Fruit fly (Drosophila melanogaster) whole organism, embryonic: ENCODE results near the gene DnaJ-H.

Experiments used
- BEAF-32 ChIP-seq: fragments of 200-800 bp; sonication (Bioruptor generic); optimal IDR thresholded peaks from 3 replicates; lab custom pipeline; 2017; ENCODE audit warnings: missing biosample characterization, missing genetic modification characterization, mild to moderate bottlenecking, moderate library complexity, missing genetic modification reagents
- BtbVII ChIP-seq: fragments of 200-800 bp; sonication (Bioruptor generic); optimal IDR thresholded peaks from 3 replicates; lab custom pipeline; 2017; ENCODE audit warnings: missing biosample characterization, mild to moderate bottlenecking, missing genetic modification characterization
- CG10267 ChIP-seq: fragments of 200-800 bp; sonication (Bioruptor generic); optimal IDR thresholded peaks from 2 replicates; lab custom pipeline; 2018; ENCODE audit warnings: missing biosample characterization, mild to moderate bottlenecking, missing genetic modification characterization, moderate library complexity
- CG11247 ChIP-seq: fragments of 200-800 bp; sonication (Bioruptor generic); IDR thresholded peaks from 2 replicates; pipeline ENCODE4 v1.3.6; 2022; ENCODE audit warnings: missing biosample characterization, missing genetic modification characterization
- CG14710 ChIP-seq: fragments of 200-800 bp; sonication (Bioruptor generic); optimal IDR thresholded peaks from 3 replicates; lab custom pipeline; 2019; ENCODE audit warnings: missing biosample characterization, mild to moderate bottlenecking, missing genetic modification characterization, moderate library complexity
- CG15479 ChIP-seq: fragments of 200-800 bp; sonication (Bioruptor generic); optimal IDR thresholded peaks from 3 replicates; lab custom pipeline; 2019; ENCODE audit warnings: missing biosample characterization, mild to moderate bottlenecking, missing genetic modification characterization, moderate library complexity
- CG1792 ChIP-seq: fragments of 200-800 bp; sonication (Bioruptor generic); optimal IDR thresholded peaks from 2 replicates; lab custom pipeline; 2016; ENCODE audit warnings: missing biosample characterization, missing genetic modification characterization
- CG2116 ChIP-seq: fragments of 200-800 bp; sonication (Bioruptor generic); optimal IDR thresholded peaks from 3 replicates; lab custom pipeline; 2018; ENCODE audit warnings: missing biosample characterization, mild to moderate bottlenecking, missing genetic modification characterization
- CG2129 ChIP-seq: fragments of 200-800 bp; sonication (Bioruptor generic); IDR thresholded peaks from 2 replicates; pipeline ENCODE4 v1.3.6; 2022; ENCODE audit warnings: missing biosample characterization, missing genetic modification characterization; ENCODE audit not compliant: partially characterized antibody
- CG30431 ChIP-seq: fragments of 200-800 bp; sonication (Bioruptor generic); optimal IDR thresholded peaks from 2 replicates; lab custom pipeline; 2017; ENCODE audit warnings: missing biosample characterization, missing genetic modification characterization
- CG34224 ChIP-seq: fragments of 200-800 bp; sonication (Bioruptor generic); IDR thresholded peaks from 3 replicates; pipeline ENCODE4 v1.3.6; 2022; ENCODE audit warnings: missing biosample characterization, missing genetic modification characterization; ENCODE audit not compliant: partially characterized antibody
- CG34376 ChIP-seq: fragments of 200-800 bp; sonication (Bioruptor generic); optimal IDR thresholded peaks from 2 replicates; lab custom pipeline; 2018; ENCODE audit warnings: missing biosample characterization, mild to moderate bottlenecking, missing genetic modification characterization
- CG3995 ChIP-seq: fragments of 200-800 bp; sonication (Bioruptor generic); optimal IDR thresholded peaks from 3 replicates; lab custom pipeline; 2016; ENCODE audit warnings: missing biosample characterization, missing genetic modification characterization
- CG5953 ChIP-seq: fragments of 200-800 bp; sonication (Bioruptor generic); IDR thresholded peaks from 2 replicates; pipeline ENCODE4 v1.3.6; 2022; ENCODE audit warnings: missing biosample characterization, missing genetic modification characterization
- CG9817 ChIP-seq: fragments of 200-800 bp; sonication (Bioruptor generic); optimal IDR thresholded peaks from 2 replicates; lab custom pipeline; 2018; ENCODE audit warnings: missing biosample characterization, mild to moderate bottlenecking, missing genetic modification characterization, moderate library complexity
- Dll ChIP-seq: fragments of 200-800 bp; sonication (Bioruptor generic); IDR thresholded peaks from 4 replicates; pipeline ENCODE4 v1.3.6; 2022; ENCODE audit warnings: missing biosample characterization, missing genetic modification characterization; ENCODE audit not compliant: partially characterized antibody
- Dp ChIP-seq: fragments of 200-800 bp; sonication (Bioruptor generic); optimal IDR thresholded peaks from 2 replicates; lab custom pipeline; 2018; ENCODE audit warnings: missing biosample characterization, mild to moderate bottlenecking, missing genetic modification characterization, moderate library complexity
- Dref ChIP-seq: fragments of 200-800 bp; sonication (Bioruptor generic); IDR thresholded peaks from 2 replicates; pipeline ENCODE4 v1.3.6; 2022; ENCODE audit warnings: missing biosample characterization, missing genetic modification characterization
- HLH4C ChIP-seq: fragments of 200-800 bp; sonication (Bioruptor generic); IDR thresholded peaks from 3 replicates; pipeline ENCODE4 v1.3.6; 2022; ENCODE audit warnings: missing biosample characterization, missing genetic modification characterization; ENCODE audit not compliant: partially characterized antibody
- Hsf ChIP-seq: fragments of 200-800 bp; sonication (Bioruptor generic); optimal IDR thresholded peaks from 3 replicates; lab custom pipeline; 2016; ENCODE audit warnings: missing biosample characterization, missing genetic modification characterization
- MBD-R2 ChIP-seq: fragments of 200-800 bp; sonication (Bioruptor generic); IDR thresholded peaks from 2 replicates; pipeline ENCODE4 v1.3.6; 2022; ENCODE audit warnings: missing biosample characterization, missing genetic modification characterization
- MESR4 ChIP-seq: fragments of 200-800 bp; sonication (Bioruptor generic); optimal IDR thresholded peaks from 2 replicates; lab custom pipeline; 2018; ENCODE audit warnings: missing biosample characterization, mild to moderate bottlenecking, missing genetic modification characterization, moderate library complexity
- MTF-1 ChIP-seq: fragments of 200-800 bp; sonication (Bioruptor generic); optimal IDR thresholded peaks from 2 replicates; lab custom pipeline; 2018; ENCODE audit warnings: missing biosample characterization, mild to moderate bottlenecking, missing genetic modification characterization, borderline replicate concordance
- Med ChIP-seq: fragments of 200-800 bp; sonication (Bioruptor generic); peaks from one replicate; lab custom pipeline; 2016; ENCODE audit warnings: missing biosample characterization, missing genetic modification characterization, mild to moderate bottlenecking, inconsistent platforms, moderate library complexity
- Myb ChIP-seq: fragments of 200-800 bp; sonication (Bioruptor generic); optimal IDR thresholded peaks from 2 replicates; lab custom pipeline; 2016; ENCODE audit warnings: missing biosample characterization, missing genetic modification characterization
- Sin3A ChIP-seq: fragments of >200 bp; optimal IDR thresholded peaks from 2 replicates; lab custom pipeline; 2018
- Sry-δ ChIP-seq: fragments of 200-800 bp; sonication (Bioruptor generic); optimal IDR thresholded peaks from 2 replicates; lab custom pipeline; 2016; ENCODE audit warnings: missing biosample characterization, missing genetic modification characterization
- Xbp1 ChIP-seq: fragments of 200-800 bp; sonication (Bioruptor generic); optimal IDR thresholded peaks from 3 replicates; lab custom pipeline; 2016; ENCODE audit warnings: missing biosample characterization, mild to moderate bottlenecking, missing genetic modification characterization
- YL-1 ChIP-seq: fragments of 200-800 bp; sonication (Bioruptor generic); optimal IDR thresholded peaks from 3 replicates; lab custom pipeline; 2017; ENCODE audit warnings: missing biosample characterization, mild to moderate bottlenecking, missing genetic modification characterization
- bcd ChIP-seq: fragments of 200-800 bp; sonication (Bioruptor generic); optimal IDR thresholded peaks from 2 replicates; lab custom pipeline; 2017; ENCODE audit warnings: missing biosample characterization, mild to moderate bottlenecking, missing genetic modification characterization
- cad ChIP-seq: fragments of >200 bp; optimal IDR thresholded peaks from 2 replicates; lab custom pipeline; 2017; ENCODE audit warnings: missing biosample characterization, missing genetic modification characterization
- ci ChIP-seq: fragments of 200-800 bp; sonication (Bioruptor generic); IDR thresholded peaks from 3 replicates; pipeline ENCODE4 v1.3.6; 2022; ENCODE audit warnings: missing biosample characterization, missing genetic modification characterization
- crol ChIP-seq: fragments of 200-800 bp; sonication (Bioruptor generic); IDR thresholded peaks from 2 replicates; pipeline ENCODE4 v1.3.6; 2022; ENCODE audit warnings: missing biosample characterization, missing genetic modification characterization
- crp ChIP-seq, 2 experiments: fragments of 200-800 bp; sonication (Bioruptor generic); optimal IDR thresholded peaks; 2 replicates in 1 of 2; 3 replicates in 1 of 2; lab custom pipeline; 2017; ENCODE audit warnings: missing biosample characterization in 2 of 2, missing genetic modification characterization in 2 of 2, mild to moderate bottlenecking in 1 of 2, moderate library complexity in 1 of 2
- dmrt11E ChIP-seq: fragments of 200-800 bp; sonication (Bioruptor generic); optimal IDR thresholded peaks from 3 replicates; lab custom pipeline; 2018; ENCODE audit warnings: missing biosample characterization, mild to moderate bottlenecking, missing genetic modification characterization, moderate library complexity
- dpn ChIP-seq, 2 experiments: fragments of 200-800 bp; sonication (Bioruptor generic); optimal IDR thresholded peaks; 3 replicates each; lab custom pipeline; 2016; ENCODE audit warnings: missing biosample characterization in 2 of 2, missing genetic modification characterization in 2 of 2
- gfzf ChIP-seq: fragments of 200-800 bp; sonication (Bioruptor generic); optimal IDR thresholded peaks from 2 replicates; lab custom pipeline; 2016; ENCODE audit warnings: missing biosample characterization, mild to moderate bottlenecking, missing genetic modification characterization, moderate library complexity
- nerfin-2 ChIP-seq: fragments of 200-800 bp; sonication (Bioruptor generic); IDR thresholded peaks from 2 replicates; pipeline ENCODE4 v1.3.6; 2022; ENCODE audit warnings: missing biosample characterization, missing genetic modification characterization; ENCODE audit not compliant: partially characterized antibody
- pb ChIP-seq: fragments of 200-800 bp; sonication (Bioruptor generic); optimal IDR thresholded peaks from 3 replicates; lab custom pipeline; 2016; ENCODE audit warnings: missing biosample characterization, missing genetic modification characterization
- pzg ChIP-seq: fragments of 200-800 bp; sonication (Bioruptor generic); optimal IDR thresholded peaks from 3 replicates; lab custom pipeline; 2018; ENCODE audit warnings: missing biosample characterization, mild to moderate bottlenecking, missing genetic modification characterization, moderate library complexity
- sens ChIP-seq: fragments of 200-800 bp; sonication (Bioruptor generic); peaks from one replicate; lab custom pipeline; 2016; ENCODE audit warnings: missing biosample characterization, missing genetic modification characterization
- stwl ChIP-seq: fragments of 200-800 bp; sonication (Bioruptor generic); optimal IDR thresholded peaks from 3 replicates; lab custom pipeline; 2018; ENCODE audit warnings: missing biosample characterization, mild to moderate bottlenecking, missing genetic modification characterization, moderate library complexity
- tio ChIP-seq: fragments of 200-800 bp; sonication (Bioruptor generic); optimal IDR thresholded peaks from 2 replicates; lab custom pipeline; 2017; ENCODE audit warnings: missing biosample characterization, missing genetic modification characterization, inconsistent platforms
- trem ChIP-seq: fragments of 200-800 bp; optimal IDR thresholded peaks from 3 replicates; lab custom pipeline; 2019; ENCODE audit warnings: missing biosample characterization, mild to moderate bottlenecking, missing genetic modification characterization, moderate library complexity
- vvl ChIP-seq: fragments of 200-800 bp; sonication (Bioruptor generic); IDR thresholded peaks from 2 replicates; pipeline ENCODE4 v1.3.6; 2022; ENCODE audit warnings: missing biosample characterization, missing genetic modification characterization

The DnaJ-H gene

DNA sequence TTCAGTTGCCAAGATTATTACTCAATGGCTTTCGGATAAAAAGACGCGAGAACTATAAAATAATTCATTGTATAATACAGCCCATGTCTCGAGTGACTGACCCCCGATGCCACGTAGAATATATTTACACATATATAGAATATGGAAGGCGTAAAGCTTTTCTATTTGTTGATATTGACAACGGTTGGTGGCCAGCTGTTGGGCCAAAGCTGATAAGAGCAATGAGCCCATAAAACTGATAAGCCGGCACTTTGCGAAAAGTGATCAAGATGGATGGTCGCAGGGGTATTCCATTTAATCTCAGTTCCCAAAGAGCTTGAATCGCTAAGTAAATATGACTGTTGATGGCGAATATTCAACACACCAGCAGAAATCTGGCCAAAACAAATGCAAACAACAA is 24.7 kb upstream of the DnaJ-H start (continued):
- TF ChIP-seq CG34376 (GFP tag; lab: Kevin White, UChicago) (peak; percentile 91), CG1792 (GFP tag; lab: Kevin White, UChicago) (no peak), sens (GFP tag; lab: Kevin White, UChicago) (peak; percentile 11), pb (GFP tag; lab: Kevin White, UChicago) (no peak), MTF-1 (GFP tag; lab: Kevin White, UChicago) (peak; percentile 32), BtbVII (peak; percentile 17)

dm6 chr2L:13183150-13183549 is 17.3 kb upstream of the DnaJ-H start, which contains the start of gene Rsph1:
Rsph1 (plus strand) TSS chr2L:13183450.
- TF ChIP-seq Med (GFP tag; lab: Kevin White, UChicago), result peak; percentile 20
- TF ChIP-seq bcd (GFP tag; lab: Kevin White, UChicago), result no peak

- TF ChIP-seq Sry-δ (GFP tag; lab: Kevin White, UChicago) (no peak), crp (GFP tag; optimal IDR thresholded peaks at IDR 0.05; lab: Kevin White, UChicago) (peak; percentile 41 to 88), BEAF-32 (peak; percentile 13), Dref (GFP tag; lab: Robert Waterston, UW) (peak; percentile 44), CG30431 (GFP tag; lab: Kevin White, UChicago) (no peak), YL-1 (peak; percentile 35), pzg (GFP tag; lab: Kevin White, UChicago) (peak; percentile 34), nerfin-2 (GFP tag; lab: Robert Waterston, UW) (no peak), CG3995 (GFP tag; lab: Kevin White, UChicago) (peak; percentile 1), tio (GFP tag; lab: Kevin White, UChicago) (no peak), gfzf (GFP tag; lab: Kevin White, UChicago) (peak; percentile 28), CG34224 (peak; percentile 48; the same call in 2 of the 3 replicates), MBD-R2 (peak; percentile 46; the same call in 1 of the 2 replicates), crol (GFP tag; lab: Robert Waterston, UW) (peak; percentile 84), Med (GFP tag; lab: Kevin White, UChicago) (peak; percentile 27), CG14710 (peak; percentile 29), CG5953 (GFP tag; lab: Robert Waterston, UW) (no peak), Myb (GFP tag; lab: Kevin White, UChicago) (peak; percentile 41), trem (tag; lab: Kevin White, UChicago) (peak; percentile 5), CG2116 (peak; percentile 55), MESR4 (peak; percentile 16), CG10267 (tag; lab: Kevin White, UChicago) (peak; percentile 94), stwl (tag; lab: Kevin White, UChicago) (peak; percentile 82), Dp (GFP tag; lab: Kevin White, UChicago) (peak; percentile 1), cad (GFP tag; lab: Kevin White, UChicago) (peak; percentile 49), dmrt11E (tag; lab: Kevin White, UChicago) (no peak)
Measured at dm6 chr2L:13182415-13182814, 16.5 kb upstream of the DnaJ-H start, which contains the start of gene Mgat3. Mgat3 (minus strand) TSS chr2L:13182596.

DNA sequence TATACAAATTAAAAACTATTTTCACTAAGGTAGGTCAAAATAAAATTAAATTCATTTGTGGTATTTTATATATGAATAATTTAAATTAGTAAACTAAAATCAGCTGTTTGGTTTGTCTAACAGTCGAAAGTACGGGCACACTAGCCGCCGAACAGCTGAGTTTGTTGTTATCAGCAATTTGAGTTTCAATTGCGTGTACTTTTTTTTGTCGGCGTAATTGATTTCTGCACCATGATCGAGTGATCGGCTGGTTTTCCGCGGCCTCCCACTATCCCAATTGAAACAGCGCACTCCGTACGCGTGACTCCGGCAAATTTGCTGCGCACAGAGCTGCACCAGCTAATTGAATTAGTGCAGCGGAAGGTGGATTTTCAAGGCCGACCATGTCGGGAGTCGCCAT is 13.2 kb upstream of the DnaJ-H start, which contains the start of gene Alg7:
TSS of gene Alg7 (plus strand) at position 153 of the 400 bp plus-strand sequence.
- TF ChIP-seq stwl (tag; lab: Kevin White, UChicago), result peak; percentile 16
- TF ChIP-seq MESR4, result peak; percentile 51
- peak; percentile 82 for TF ChIP-seq MBD-R2
- no peak for TF ChIP-seq dpn (GFP tag; optimal IDR thresholded peaks at IDR 0.05; lab: Kevin White, UChicago)
- 0 out of 2 replicates have a peak, but pooled peaks have one; percentile 16 for TF ChIP-seq CG2129
- TF ChIP-seq trem (tag; lab: Kevin White, UChicago), result peak; percentile 21
- no peak for TF ChIP-seq CG9817 (tag; lab: Kevin White, UChicago)
- TF ChIP-seq HLH4C (GFP tag; lab: Robert Waterston, UW), result no peak
- TF ChIP-seq CG14710, result peak; percentile 19
- TF ChIP-seq Hsf, result no peak
- TF ChIP-seq vvl (GFP tag; lab: Robert Waterston, UW), result peak; percentile 70; the same call in 1 of the 2 replicates
- no peak for TF ChIP-seq Xbp1 (GFP tag; lab: Kevin White, UChicago)
- peak; percentile 32; the same call in 1 of the 4 replicates for TF ChIP-seq Dll
- peak; percentile 78 for TF ChIP-seq CG15479 (GFP tag; lab: Kevin White, UChicago)
- peak; percentile 1 for TF ChIP-seq Sin3A
- TF ChIP-seq Dp (GFP tag; lab: Kevin White, UChicago), result peak; percentile 37
- TF ChIP-seq CG11247 (GFP tag; lab: Robert Waterston, UW), result no peak
- 0 out of 3 replicates have a peak, but pooled peaks have one; percentile 10 for TF ChIP-seq ci (GFP tag; lab: Robert Waterston, UW)
